Worm (Caenorhabditis elegans) whole organism, L4 larva: ENCODE results near the gene tmem-231.

Experiments
- F10B5.3 ChIP-seq: sonication (generic microtip); optimal IDR thresholded peaks from 2 replicates; lab custom pipeline; 2016; ENCODE audit warnings: mild to moderate bottlenecking, missing genetic modification characterization, missing compliant biosample characterization
- F44E2.7 ChIP-seq: fragments of 200-800 bp; sonication (Bioruptor generic); IDR thresholded peaks from 2 replicates; pipeline ENCODE4 v2.1.2; 2022; ENCODE audit warnings: missing genetic modification characterization, missing compliant biosample characterization
- T20F7.1 ChIP-seq: fragments of 200-800 bp; sonication (Bioruptor generic); optimal IDR thresholded peaks from 2 replicates; lab custom pipeline; 2018; ENCODE audit warnings: mild to moderate bottlenecking, missing genetic modification characterization, missing compliant biosample characterization
- Y5F2A.4 ChIP-seq: fragments of 200-800 bp; sonication (Bioruptor generic); optimal IDR thresholded peaks from 2 replicates; lab custom pipeline; 2018; ENCODE audit warnings: mild to moderate bottlenecking, missing genetic modification characterization, missing compliant biosample characterization
- Y75B8A.6 ChIP-seq: fragments of 200-800 bp; sonication (Bioruptor generic); IDR thresholded peaks from 2 replicates; pipeline ENCODE4 v1.3.6; 2022; ENCODE audit warnings: missing genetic modification reagents, missing genetic modification characterization, missing compliant biosample characterization
- ZK337.2 ChIP-seq: fragments of 200-800 bp; sonication (Bioruptor generic); IDR thresholded peaks from 2 replicates; pipeline ENCODE4 v1.3.6; 2022; ENCODE audit warnings: missing genetic modification reagents, missing genetic modification characterization, missing compliant biosample characterization
- aly-2 ChIP-seq: sonication (generic microtip); optimal IDR thresholded peaks from 2 replicates; lab custom pipeline; 2018; ENCODE audit warnings: missing biosample characterization, missing genetic modification characterization
- arid-1 ChIP-seq: fragments of 200-800 bp; sonication (Bioruptor generic); conservative IDR thresholded peaks from 2 replicates; pipeline ENCODE4 v1.3.6; 2022; ENCODE audit warnings: missing genetic modification reagents, missing genetic modification characterization, missing compliant biosample characterization
- ceh-20 ChIP-seq: fragments of 200-800 bp; sonication (Bioruptor generic); IDR thresholded peaks from 2 replicates; pipeline ENCODE4 v1.3.6; 2022; ENCODE audit warnings: missing genetic modification reagents, missing genetic modification characterization, missing compliant biosample characterization
- ceh-44 ChIP-seq: fragments of 200-800 bp; sonication (Bioruptor generic); IDR thresholded peaks from 2 replicates; pipeline ENCODE4 v1.3.6; 2022; ENCODE audit warnings: missing genetic modification reagents, missing genetic modification characterization, missing compliant biosample characterization
- ceh-62 ChIP-seq: sonication (generic microtip); optimal IDR thresholded peaks from 2 replicates; lab custom pipeline; 2017; ENCODE audit warnings: missing biosample characterization, missing genetic modification characterization
- daf-12 ChIP-seq: fragments of 150-350 bp; optimal IDR thresholded peaks from 2 replicates; lab custom pipeline; 2014; ENCODE audit warnings: missing biosample characterization, missing genetic modification reagents, missing genetic modification characterization
- daf-16 ChIP-seq, 3 experiments: sonication (generic microtip); optimal IDR thresholded peaks; 2 replicates each; lab custom pipeline; 2016 to 2017; ENCODE audit warnings: missing genetic modification characterization in 3 of 3, missing genetic modification reagents in 3 of 3, mild to moderate bottlenecking in 2 of 3, missing compliant biosample characterization in 2 of 3, missing biosample characterization in 1 of 3, moderate library complexity in 1 of 3
- daf-8 ChIP-seq: fragments of 200-800 bp; sonication (Bioruptor generic); IDR thresholded peaks from 2 replicates; pipeline ENCODE4 v1.3.6; 2022; ENCODE audit warnings: missing genetic modification characterization, missing compliant biosample characterization
- dmd-9 ChIP-seq: fragments of 200-800 bp; sonication (Bioruptor generic); IDR thresholded peaks from 2 replicates; pipeline ENCODE4 v1.3.6; 2022; ENCODE audit warnings: missing genetic modification reagents, missing genetic modification characterization, missing compliant biosample characterization
- egl-43 ChIP-seq: fragments of 200-800 bp; sonication (Bioruptor generic); IDR thresholded peaks from 2 replicates; pipeline ENCODE4 v1.3.6; 2022; ENCODE audit warnings: missing genetic modification reagents, missing genetic modification characterization, missing compliant biosample characterization
- fos-1 ChIP-seq: fragments of 150-350 bp; optimal IDR thresholded peaks from 2 replicates; lab custom pipeline; 2014; ENCODE audit warnings: missing biosample characterization, missing genetic modification characterization
- gei-8 ChIP-seq: fragments of 200-800 bp; sonication (Bioruptor generic); optimal IDR thresholded peaks from 2 replicates; lab custom pipeline; 2018; ENCODE audit warnings: mild to moderate bottlenecking, missing genetic modification characterization, missing compliant biosample characterization
- hmg-1.1 ChIP-seq: fragments of 200-800 bp; sonication (Bioruptor generic); IDR thresholded peaks from 2 replicates; pipeline ENCODE4 v1.3.6; 2022; ENCODE audit warnings: missing genetic modification reagents, missing genetic modification characterization, missing compliant biosample characterization
- lim-7 ChIP-seq: fragments of 200-800 bp; sonication (Bioruptor generic); IDR thresholded peaks from 2 replicates; pipeline ENCODE4 v1.3.6; 2022; ENCODE audit warnings: missing genetic modification characterization, missing compliant biosample characterization
- lin-15B ChIP-seq: fragments of 150-350 bp; sonication (generic microtip); optimal IDR thresholded peaks from 3 replicates; lab custom pipeline; 2014; ENCODE audit warnings: missing biosample characterization, missing genetic modification characterization
- lin-29 ChIP-seq: fragments of 200-800 bp; sonication (Bioruptor generic); IDR thresholded peaks from 2 replicates; pipeline ENCODE4 v1.3.6; 2022; ENCODE audit warnings: missing genetic modification reagents, missing genetic modification characterization, missing compliant biosample characterization
- lin-38 ChIP-seq: fragments of 200-800 bp; sonication (Bioruptor generic); IDR thresholded peaks from 2 replicates; pipeline ENCODE4 v1.3.6; 2022; ENCODE audit warnings: missing genetic modification reagents, missing genetic modification characterization, missing compliant biosample characterization
- lir-3 ChIP-seq: sonication (generic microtip); optimal IDR thresholded peaks from 2 replicates; lab custom pipeline; 2016; ENCODE audit warnings: mild to moderate bottlenecking, missing genetic modification characterization, missing compliant biosample characterization
- lsy-2 ChIP-seq, 2 experiments: fragments of 150-350 bp in 1 of 2; sonication (generic microtip) in 1 of 2; optimal IDR thresholded peaks; 2 replicates each; lab custom pipeline; 2014 to 2017; ENCODE audit warnings: missing biosample characterization in 2 of 2, missing genetic modification characterization in 2 of 2
- madf-9 ChIP-seq: fragments of 200-800 bp; sonication (Bioruptor generic); conservative IDR thresholded peaks from 2 replicates; pipeline ENCODE4 v1.3.6; 2022; ENCODE audit warnings: missing genetic modification reagents, missing genetic modification characterization, missing compliant biosample characterization
- mes-2 ChIP-seq: sonication (generic microtip); optimal IDR thresholded peaks from 2 replicates; lab custom pipeline; 2016; ENCODE audit warnings: missing genotype, mild to moderate bottlenecking, missing genetic modification characterization, missing compliant biosample characterization; ENCODE audit not compliant: poor library complexity, severe bottlenecking
- mxl-2 ChIP-seq: fragments of 200-800 bp; sonication (Bioruptor generic); conservative IDR thresholded peaks from 2 replicates; pipeline ENCODE4 v1.3.6; 2022; ENCODE audit warnings: missing genetic modification reagents, missing genetic modification characterization, missing compliant biosample characterization
- nhr-10 ChIP-seq: fragments of 150-350 bp; optimal IDR thresholded peaks from 2 replicates; lab custom pipeline; 2014; ENCODE audit warnings: missing biosample characterization, missing genetic modification characterization
- nhr-102 ChIP-seq: sonication (generic microtip); optimal IDR thresholded peaks from 2 replicates; lab custom pipeline; 2016; ENCODE audit warnings: mild to moderate bottlenecking, missing genetic modification characterization, moderate library complexity, missing compliant biosample characterization
- nhr-111 ChIP-seq: fragments of 200-800 bp; sonication (Bioruptor generic); optimal IDR thresholded peaks from 2 replicates; lab custom pipeline; 2018; ENCODE audit warnings: mild to moderate bottlenecking, missing genetic modification characterization, missing compliant biosample characterization
- nhr-28 ChIP-seq: fragments of 150-350 bp; optimal IDR thresholded peaks from 2 replicates; lab custom pipeline; 2014; ENCODE audit warnings: missing biosample characterization, missing genetic modification characterization
- nhr-41 ChIP-seq: fragments of 200-800 bp; sonication (Bioruptor generic); IDR thresholded peaks from 2 replicates; pipeline ENCODE4 v1.3.6; 2022; ENCODE audit warnings: missing genetic modification reagents, missing genetic modification characterization, missing compliant biosample characterization
- nhr-42 ChIP-seq: fragments of 200-800 bp; sonication (Bioruptor generic); IDR thresholded peaks from 2 replicates; pipeline ENCODE4 v1.3.6; 2022; ENCODE audit warnings: missing genetic modification characterization, missing compliant biosample characterization
- nhr-77 ChIP-seq: fragments of 150-350 bp; optimal IDR thresholded peaks from 2 replicates; lab custom pipeline; 2014; ENCODE audit warnings: missing biosample characterization, missing genetic modification characterization
- pha-4 ChIP-seq, 2 experiments: fragments of 150-350 bp in 1 of 2; fragments of 200-800 bp in 1 of 2; sonication (Bioruptor generic) in 1 of 2; IDR thresholded peaks in 1 of 2; optimal IDR thresholded peaks in 1 of 2; 2 replicates each; pipeline versions ENCODE4 v1.3.6 to Lab custom; 2014 to 2022; ENCODE audit warnings: missing genetic modification characterization in 2 of 2, missing genetic modification reagents in 2 of 2, missing biosample characterization in 1 of 2, missing compliant biosample characterization in 1 of 2
- php-3 ChIP-seq: fragments of 200-800 bp; sonication (Bioruptor generic); IDR thresholded peaks from 2 replicates; pipeline ENCODE4 v1.3.6; 2022; ENCODE audit warnings: missing genetic modification reagents, missing genetic modification characterization, missing compliant biosample characterization
- pqm-1 ChIP-seq: sonication (generic microtip); optimal IDR thresholded peaks from 2 replicates; lab custom pipeline; 2017; ENCODE audit warnings: missing biosample characterization, missing genetic modification characterization
- saeg-2 ChIP-seq: fragments of 200-800 bp; sonication (Bioruptor generic); IDR thresholded peaks from 2 replicates; pipeline ENCODE4 v1.3.6; 2022; ENCODE audit warnings: missing genetic modification reagents, missing genetic modification characterization, missing compliant biosample characterization
- sdz-12 ChIP-seq: fragments of 200-800 bp; sonication (Bioruptor generic); optimal IDR thresholded peaks from 2 replicates; lab custom pipeline; 2018; ENCODE audit warnings: mild to moderate bottlenecking, missing genetic modification characterization, missing compliant biosample characterization
- set-16 ChIP-seq: fragments of 200-800 bp; sonication (Bioruptor generic); IDR thresholded peaks from 2 replicates; pipeline ENCODE4 v1.3.6; 2022; ENCODE audit warnings: missing genetic modification reagents, missing genetic modification characterization, missing compliant biosample characterization
- skn-1 ChIP-seq: fragments of 150-350 bp; optimal IDR thresholded peaks from 2 replicates; lab custom pipeline; 2014; ENCODE audit warnings: missing biosample characterization, missing genetic modification characterization
- spr-3 ChIP-seq: fragments of 200-800 bp; sonication (Bioruptor generic); optimal IDR thresholded peaks from 2 replicates; lab custom pipeline; 2018; ENCODE audit warnings: mild to moderate bottlenecking, missing genetic modification characterization, missing compliant biosample characterization
- tra-1 ChIP-seq: fragments of 200-800 bp; sonication (Bioruptor generic); IDR thresholded peaks from 2 replicates; pipeline ENCODE4 v1.3.6; 2022; ENCODE audit warnings: missing genetic modification reagents, missing genetic modification characterization, missing compliant biosample characterization
- unc-130 ChIP-seq: sonication (generic microtip); optimal IDR thresholded peaks from 2 replicates; lab custom pipeline; 2016; ENCODE audit warnings: missing genetic modification reagents, missing genetic modification characterization, missing compliant biosample characterization
- vab-7 ChIP-seq: fragments of 200-800 bp; sonication (Bioruptor generic); IDR thresholded peaks from 2 replicates; pipeline ENCODE4 v1.3.6; 2022; ENCODE audit warnings: missing genetic modification reagents, missing genetic modification characterization, missing compliant biosample characterization
- zag-1 ChIP-seq: fragments of 150-350 bp; optimal IDR thresholded peaks from 2 replicates; lab custom pipeline; 2014; ENCODE audit warnings: missing biosample characterization, missing genetic modification characterization
- zfp-2 ChIP-seq: sonication (generic microtip); optimal IDR thresholded peaks from 2 replicates; lab custom pipeline; 2016; ENCODE audit warnings: mild to moderate bottlenecking, missing genetic modification characterization, missing compliant biosample characterization
- zfp-3 ChIP-seq: fragments of 200-800 bp; sonication (Bioruptor generic); conservative IDR thresholded peaks from 2 replicates; pipeline ENCODE4 v1.3.6; 2022; ENCODE audit warnings: missing genetic modification reagents, missing genetic modification characterization, missing compliant biosample characterization
- zip-11 ChIP-seq: fragments of 200-800 bp; sonication (Bioruptor generic); IDR thresholded peaks from 2 replicates; pipeline ENCODE4 v1.3.6; 2022; ENCODE audit warnings: missing genetic modification characterization, missing compliant biosample characterization
- ztf-11 ChIP-seq: fragments of 150-350 bp; optimal IDR thresholded peaks from 2 replicates; lab custom pipeline; 2014; ENCODE audit warnings: missing biosample characterization, missing genetic modification characterization

Gene tmem-231

DNA sequence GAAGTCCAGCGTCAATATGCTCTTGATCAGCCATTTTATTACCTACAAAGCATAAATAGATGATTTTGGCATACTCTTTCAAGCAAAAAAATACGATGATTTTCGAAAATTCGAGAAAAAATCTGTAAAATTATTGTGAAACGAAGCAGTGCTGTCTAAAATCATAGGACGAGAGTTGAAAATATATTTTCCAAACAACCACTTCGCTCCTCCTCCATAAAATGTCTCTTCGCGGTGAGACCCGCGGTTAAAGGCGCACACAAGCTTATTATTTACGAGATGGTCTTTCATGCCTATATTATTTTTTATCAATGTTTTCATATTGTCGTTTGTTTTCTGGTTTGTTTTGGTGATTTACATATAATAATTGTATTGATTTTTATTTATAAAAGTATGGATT, 47.3 kb upstream of the tmem-231 start, which contains the start of gene nap-1 (continued):
- TF ChIP-seq vab-7 = no peak
- peak; percentile 73 for TF ChIP-seq T20F7.1 (GFP tag; lab: Kevin White, UChicago)
- no peak for TF ChIP-seq lin-15B (tag; lab: Kevin White, UChicago)
- no peak for TF ChIP-seq fos-1
- no peak for TF ChIP-seq ceh-20 (GFP tag; lab: Robert Waterston, UW)
- no peak for TF ChIP-seq zfp-3 (GFP tag; lab: Robert Waterston, UW)
- TF ChIP-seq nhr-28 = peak; percentile 66
- TF ChIP-seq pqm-1 = peak; percentile 20
- no peak for TF ChIP-seq lin-29 (GFP tag; lab: Robert Waterston, UW)
- no peak for TF ChIP-seq egl-43 (GFP tag; lab: Robert Waterston, UW)
- TF ChIP-seq ztf-11 (tag; lab: Kevin White, UChicago) = no peak
- TF ChIP-seq nhr-41 (GFP tag; lab: Robert Waterston, UW) = no peak
- no peak for TF ChIP-seq nhr-42 (GFP tag; lab: Robert Waterston, UW)
- no peak for TF ChIP-seq set-16 (GFP tag; lab: Robert Waterston, UW)
- TF ChIP-seq Y75B8A.6 (GFP tag; lab: Robert Waterston, UW) = no peak
- TF ChIP-seq nhr-102 (tag; lab: Kevin White, UChicago) = no peak
- TF ChIP-seq tra-1 (GFP tag; lab: Robert Waterston, UW) = no peak
- no peak for TF ChIP-seq zip-11 (GFP tag; lab: Robert Waterston, UW)
- no peak for TF ChIP-seq ceh-44
- no peak for TF ChIP-seq mes-2 (tag; lab: Kevin White, UChicago)
- no peak for TF ChIP-seq arid-1 (GFP tag; lab: Robert Waterston, UW)
- no peak for TF ChIP-seq aly-2 (tag; lab: Kevin White, UChicago)
- no peak for TF ChIP-seq daf-12 (tag; lab: Kevin White, UChicago)
- no peak for TF ChIP-seq F10B5.3 (tag; lab: Kevin White, UChicago)
- no peak for TF ChIP-seq pha-4 (GFP tag; IDR thresholded peaks at IDR 0.05; lab: Robert Waterston, UW)
- peak; percentile 95 for TF ChIP-seq pha-4 (tag; optimal IDR thresholded peaks at IDR 0.05; lab: Kevin White, UChicago)
- no peak for TF ChIP-seq lir-3 (tag; lab: Kevin White, UChicago)
- no peak for TF ChIP-seq nhr-111 (GFP tag; lab: Kevin White, UChicago)
- TF ChIP-seq gei-8 (GFP tag; lab: Kevin White, UChicago) = no peak
- TF ChIP-seq mxl-2 (GFP tag; lab: Robert Waterston, UW) = no peak
- TF ChIP-seq nhr-77 (tag; lab: Kevin White, UChicago) = peak; percentile 83
- no peak for TF ChIP-seq Y5F2A.4 (GFP tag; lab: Kevin White, UChicago)
- no peak for TF ChIP-seq zag-1 (tag; lab: Kevin White, UChicago)
- peak; percentile 35 for TF ChIP-seq unc-130 (GFP tag; lab: Kevin White, UChicago)
- TF ChIP-seq hmg-1.1 = peak; percentile 63
- no peak for TF ChIP-seq skn-1 (tag; lab: Kevin White, UChicago)
- TF ChIP-seq saeg-2 (GFP tag; lab: Robert Waterston, UW) = no peak
- no peak for TF ChIP-seq nhr-10 (tag; lab: Kevin White, UChicago)
- no peak for TF ChIP-seq php-3
- TF ChIP-seq lsy-2 (tag; optimal IDR thresholded peaks at IDR 0.05; lab: Kevin White, UChicago) = peak; percentile 46 to 92
- no peak for TF ChIP-seq lim-7
- no peak for TF ChIP-seq dmd-9 (GFP tag; lab: Robert Waterston, UW)
- no peak for TF ChIP-seq ceh-62 (tag; lab: Kevin White, UChicago)
- TF ChIP-seq madf-9 = no peak
- TF ChIP-seq spr-3 (GFP tag; lab: Kevin White, UChicago) = no peak
- TF ChIP-seq daf-16 (GFP tag; optimal IDR thresholded peaks at IDR 0.05; lab: Kevin White, UChicago) = no peak
- peak; percentile 87 for TF ChIP-seq daf-16 (tag; optimal IDR thresholded peaks at IDR 0.05; lab: Kevin White, UChicago)
- no peak for TF ChIP-seq sdz-12 (GFP tag; lab: Kevin White, UChicago)
- peak; percentile 58 for TF ChIP-seq lin-38 (GFP tag; lab: Robert Waterston, UW)
- TF ChIP-seq daf-8 = no peak
- TF ChIP-seq ZK337.2 (GFP tag; lab: Robert Waterston, UW) = no peak
- TF ChIP-seq zfp-2 (tag; lab: Kevin White, UChicago) = no peak
- TF ChIP-seq F44E2.7 (GFP tag; lab: Robert Waterston, UW) = no peak
